Worm (Caenorhabditis elegans) whole organism, L1 larva: ENCODE data around the gene Y42H9AR.1.

Experiments
- ama-1 ChIP-seq: fragments of 150-350 bp; optimal IDR thresholded peaks from 2 replicates; lab custom pipeline; 2014
- egl-27 ChIP-seq, 2 experiments: fragments of 150-350 bp in 1 of 2; sonication (generic microtip); optimal IDR thresholded peaks; 3 replicates each; lab custom pipeline; 2017 to 2018; ENCODE audit warnings: missing biosample characterization in 2 of 2, missing genetic modification characterization in 2 of 2, missing genetic modification reagents in 2 of 2
- fkh-8 ChIP-seq: sonication (generic microtip); optimal IDR thresholded peaks from 2 replicates; lab custom pipeline; 2016; ENCODE audit warnings: mild to moderate bottlenecking, missing genetic modification characterization, missing compliant biosample characterization
- jun-1 ChIP-seq: fragments of 150-350 bp; optimal IDR thresholded peaks from 2 replicates; lab custom pipeline; 2014; ENCODE audit warnings: missing biosample characterization, missing genetic modification reagents, missing genetic modification characterization
- nhr-11 ChIP-seq: fragments of 150-350 bp; optimal IDR thresholded peaks from 2 replicates; lab custom pipeline; 2014; ENCODE audit warnings: missing biosample characterization, missing genetic modification characterization
- nhr-12 ChIP-seq: sonication (generic microtip); optimal IDR thresholded peaks from 2 replicates; lab custom pipeline; 2017; ENCODE audit warnings: missing biosample characterization, missing genetic modification characterization
- snpc-4 ChIP-seq: fragments of 150-350 bp; optimal IDR thresholded peaks from 2 replicates; lab custom pipeline; 2014; ENCODE audit warnings: missing biosample characterization, missing genetic modification characterization
- unc-62 ChIP-seq: fragments of 150-350 bp; optimal IDR thresholded peaks from 2 replicates; lab custom pipeline; 2014; ENCODE audit warnings: missing biosample characterization, missing genetic modification reagents, missing genetic modification characterization
- ztf-11 ChIP-seq, 2 experiments: sonication (generic microtip); optimal IDR thresholded peaks; 2 replicates each; lab custom pipeline; 2016 to 2017; ENCODE audit warnings: missing genetic modification characterization in 2 of 2, missing biosample characterization in 1 of 2, missing compliant biosample characterization in 1 of 2

ce11 chrIV:8114535-8114934 is 1.3 kb downstream of the Y42H9AR.1 start:
- TF ChIP-seq egl-27 (tag; optimal IDR thresholded peaks at IDR 0.05; lab: Kevin White, UChicago) (no peak), nhr-11 (tag; lab: Kevin White, UChicago) (no peak), nhr-12 (no peak), unc-62 (GFP tag; lab: Kevin White, UChicago) (no peak), snpc-4 (tag; lab: Kevin White, UChicago) (no peak), ztf-11 (tag; optimal IDR thresholded peaks at IDR 0.05; lab: Kevin White, UChicago) (no peak), jun-1 (no peak), ama-1 (no peak), fkh-8 (tag; lab: Kevin White, UChicago) (no peak)
